Fruit fly (Drosophila melanogaster) whole organism, embryonic: ENCODE data around the gene H2.0.

ENCODE experiments used
- Asciz ChIP-seq: fragments of 200-800 bp; sonication (Bioruptor generic); optimal IDR thresholded peaks from 2 replicates; lab custom pipeline; 2017; ENCODE audit warnings: missing biosample characterization, mild to moderate bottlenecking, missing genetic modification characterization, missing genetic modification reagents
- BtbVII ChIP-seq: fragments of 200-800 bp; sonication (Bioruptor generic); optimal IDR thresholded peaks from 3 replicates; lab custom pipeline; 2017; ENCODE audit warnings: missing biosample characterization, mild to moderate bottlenecking, missing genetic modification characterization
- CG12071 ChIP-seq: fragments of 200-800 bp; sonication (Bioruptor generic); optimal IDR thresholded peaks from 3 replicates; lab custom pipeline; 2018; ENCODE audit warnings: missing biosample characterization, mild to moderate bottlenecking, missing genetic modification characterization
- CG12299 ChIP-seq: fragments of 200-800 bp; sonication (Bioruptor generic); optimal IDR thresholded peaks from 2 replicates; lab custom pipeline; 2018; ENCODE audit warnings: missing biosample characterization, mild to moderate bottlenecking, missing genetic modification characterization
- CG1233 ChIP-seq: fragments of 200-800 bp; sonication (Bioruptor generic); optimal IDR thresholded peaks from 4 replicates; lab custom pipeline; 2018; ENCODE audit warnings: missing biosample characterization, mild to moderate bottlenecking, missing genetic modification characterization
- CG12769 ChIP-seq: fragments of 200-800 bp; sonication (Bioruptor generic); optimal IDR thresholded peaks from 2 replicates; lab custom pipeline; 2019; ENCODE audit warnings: missing biosample characterization, mild to moderate bottlenecking, missing genetic modification characterization, moderate library complexity
- CG13296 ChIP-seq: fragments of 200-800 bp; sonication (Bioruptor generic); optimal IDR thresholded peaks from 3 replicates; lab custom pipeline; 2018; ENCODE audit warnings: missing biosample characterization, mild to moderate bottlenecking, missing genetic modification characterization
- CG15269 ChIP-seq: fragments of 200-800 bp; sonication (Bioruptor generic); optimal IDR thresholded peaks from 2 replicates; lab custom pipeline; 2018; ENCODE audit warnings: missing biosample characterization, mild to moderate bottlenecking, missing genetic modification characterization, moderate library complexity
- CG18599 ChIP-seq: fragments of 200-800 bp; sonication (Bioruptor generic); optimal IDR thresholded peaks from 3 replicates; lab custom pipeline; 2017; ENCODE audit warnings: missing biosample characterization, missing genetic modification characterization, mild to moderate bottlenecking, moderate library complexity, missing genetic modification reagents
- CG2120 ChIP-seq: fragments of 200-800 bp; sonication (Bioruptor generic); optimal IDR thresholded peaks from 3 replicates; lab custom pipeline; 2016; ENCODE audit warnings: missing biosample characterization, missing genetic modification characterization
- CG3281 ChIP-seq: fragments of 200-800 bp; sonication (Bioruptor generic); optimal IDR thresholded peaks from 3 replicates; lab custom pipeline; 2017; ENCODE audit warnings: missing biosample characterization, mild to moderate bottlenecking, missing genetic modification characterization
- CG4730 ChIP-seq: fragments of 200-800 bp; sonication (Bioruptor generic); IDR thresholded peaks from 2 replicates; pipeline ENCODE4 v1.3.6; 2022; ENCODE audit warnings: missing biosample characterization, missing genetic modification characterization
- CG5180 ChIP-seq: fragments of 200-800 bp; sonication (Bioruptor generic); optimal IDR thresholded peaks from 3 replicates; lab custom pipeline; 2017; ENCODE audit warnings: missing biosample characterization, missing genetic modification characterization, mild to moderate bottlenecking, moderate library complexity, missing genetic modification reagents
- CG6765 ChIP-seq: fragments of 200-800 bp; sonication (Bioruptor generic); optimal IDR thresholded peaks from 3 replicates; lab custom pipeline; 2017; ENCODE audit warnings: missing biosample characterization, mild to moderate bottlenecking, missing genetic modification characterization
- CG6854 ChIP-seq: fragments of 200-800 bp; sonication (Bioruptor generic); optimal IDR thresholded peaks from 3 replicates; lab custom pipeline; 2017; ENCODE audit warnings: missing biosample characterization, mild to moderate bottlenecking, missing genetic modification characterization
- CG7786 ChIP-seq: fragments of 200-800 bp; sonication (Bioruptor generic); optimal IDR thresholded peaks from 2 replicates; lab custom pipeline; 2016; ENCODE audit warnings: missing biosample characterization, missing genetic modification characterization
- CG8089 ChIP-seq: fragments of 200-800 bp; sonication (Bioruptor generic); optimal IDR thresholded peaks from 3 replicates; lab custom pipeline; 2016; ENCODE audit warnings: missing biosample characterization, missing genetic modification characterization
- CG8281 ChIP-seq: fragments of 200-800 bp; sonication (Bioruptor generic); optimal IDR thresholded peaks from 2 replicates; lab custom pipeline; 2018; ENCODE audit warnings: missing biosample characterization, mild to moderate bottlenecking, missing genetic modification characterization, moderate library complexity
- CG8359 ChIP-seq: fragments of 200-800 bp; sonication (Bioruptor generic); optimal IDR thresholded peaks from 2 replicates; lab custom pipeline; 2017; ENCODE audit warnings: missing biosample characterization, mild to moderate bottlenecking, missing genetic modification characterization, borderline replicate concordance
- CG8388 ChIP-seq: fragments of 200-800 bp; sonication (Bioruptor generic); optimal IDR thresholded peaks from 2 replicates; lab custom pipeline; 2019; ENCODE audit warnings: missing biosample characterization, mild to moderate bottlenecking, missing genetic modification characterization, moderate library complexity
- Dad ChIP-seq: fragments of 200-800 bp; sonication (Bioruptor generic); optimal IDR thresholded peaks from 3 replicates; lab custom pipeline; 2016; ENCODE audit warnings: missing biosample characterization, missing genetic modification characterization
- Deaf1 ChIP-seq: fragments of 200-800 bp; optimal IDR thresholded peaks from 3 replicates; lab custom pipeline; 2019; ENCODE audit warnings: missing biosample characterization, mild to moderate bottlenecking, missing genetic modification characterization, moderate library complexity
- ERR ChIP-seq: fragments of 200-800 bp; sonication (Bioruptor generic); optimal IDR thresholded peaks from 2 replicates; lab custom pipeline; 2016; ENCODE audit warnings: missing biosample characterization, missing genetic modification characterization
- Eip74EF ChIP-seq, 2 experiments: fragments of 200-800 bp in 1 of 2; fragments of >200 bp in 1 of 2; sonication (Bioruptor generic) in 1 of 2; optimal IDR thresholded peaks; 2 replicates each; lab custom pipeline; 2017 to 2019; ENCODE audit warnings: missing biosample characterization in 2 of 2, missing genetic modification characterization in 2 of 2, mild to moderate bottlenecking in 1 of 2, moderate library complexity in 1 of 2
- HLHmδ ChIP-seq: fragments of 200-800 bp; sonication (Bioruptor generic); optimal IDR thresholded peaks from 2 replicates; lab custom pipeline; 2018; ENCODE audit warnings: missing biosample characterization, mild to moderate bottlenecking, missing genetic modification characterization, moderate library complexity
- HmgZ ChIP-seq: fragments of 200-800 bp; sonication (Bioruptor generic); optimal IDR thresholded peaks from 2 replicates; lab custom pipeline; 2018; ENCODE audit warnings: missing biosample characterization, mild to moderate bottlenecking, missing genetic modification characterization
- Kr ChIP-seq: fragments of 200-800 bp; sonication (Bioruptor generic); optimal IDR thresholded peaks from 2 replicates; lab custom pipeline; 2017; ENCODE audit warnings: missing biosample characterization, mild to moderate bottlenecking, missing genetic modification characterization
- Lhr ChIP-seq: fragments of 200-800 bp; sonication (Bioruptor generic); optimal IDR thresholded peaks from 3 replicates; lab custom pipeline; 2017; ENCODE audit warnings: mild to moderate bottlenecking, missing biosample characterization, missing genetic modification reagents, missing genetic modification characterization
- Meics ChIP-seq: fragments of 200-800 bp; sonication (Bioruptor generic); optimal IDR thresholded peaks from 2 replicates; lab custom pipeline; 2017; ENCODE audit warnings: missing biosample characterization, mild to moderate bottlenecking, missing genetic modification characterization
- Pdp1 ChIP-seq, 2 experiments: fragments of 200-800 bp; sonication (Bioruptor generic); optimal IDR thresholded peaks; 3 replicates each; lab custom pipeline; 2016; ENCODE audit warnings: missing biosample characterization in 2 of 2, missing genetic modification characterization in 2 of 2, mild to moderate bottlenecking in 1 of 2, moderate library complexity in 1 of 2
- Sin3A ChIP-seq: fragments of >200 bp; optimal IDR thresholded peaks from 2 replicates; lab custom pipeline; 2018
- Stat92E ChIP-seq, 3 experiments: fragments of >200 bp in 2 of 3; fragments of 200-800 bp in 1 of 3; sonication (Bioruptor generic) in 1 of 3; optimal IDR thresholded peaks; 2 replicates each; lab custom pipeline; 2017 to 2019; ENCODE audit warnings: missing biosample characterization in 3 of 3, missing genetic modification characterization in 3 of 3, mild to moderate bottlenecking in 1 of 3, moderate library complexity in 1 of 3
- Trl ChIP-seq, 3 experiments: fragments of >200 bp in 2 of 3; fragments of 200-800 bp in 1 of 3; sonication (Bioruptor generic) in 1 of 3; optimal IDR thresholded peaks; 2 replicates in 1 of 3; 3 replicates in 2 of 3; lab custom pipeline; 2016 to 2017; ENCODE audit warnings: missing biosample characterization in 1 of 3, missing genetic modification characterization in 1 of 3
- YL-1 ChIP-seq: fragments of 200-800 bp; sonication (Bioruptor generic); optimal IDR thresholded peaks from 3 replicates; lab custom pipeline; 2017; ENCODE audit warnings: missing biosample characterization, mild to moderate bottlenecking, missing genetic modification characterization
- bcd ChIP-seq: fragments of 200-800 bp; sonication (Bioruptor generic); optimal IDR thresholded peaks from 2 replicates; lab custom pipeline; 2017; ENCODE audit warnings: missing biosample characterization, mild to moderate bottlenecking, missing genetic modification characterization
- cwo ChIP-seq: fragments of 200-800 bp; sonication (Bioruptor generic); optimal IDR thresholded peaks from 3 replicates; lab custom pipeline; 2017; ENCODE audit warnings: missing biosample characterization, missing genetic modification characterization, mild to moderate bottlenecking, moderate library complexity, missing genetic modification reagents
- gsb ChIP-seq: fragments of 200-800 bp; sonication (Bioruptor generic); IDR thresholded peaks from 2 replicates; pipeline ENCODE4 v1.3.6; 2022; ENCODE audit warnings: missing biosample characterization, missing genetic modification characterization
- gsb-n ChIP-seq: fragments of 200-800 bp; sonication (Bioruptor generic); optimal IDR thresholded peaks from 3 replicates; lab custom pipeline; 2018; ENCODE audit warnings: missing biosample characterization, mild to moderate bottlenecking, missing genetic modification characterization
- her ChIP-seq: fragments of 200-800 bp; sonication (Bioruptor generic); optimal IDR thresholded peaks from 2 replicates; lab custom pipeline; 2016; ENCODE audit warnings: missing biosample characterization, missing genetic modification characterization
- lilli ChIP-seq: fragments of 200-800 bp; sonication (Bioruptor generic); optimal IDR thresholded peaks from 3 replicates; lab custom pipeline; 2016; ENCODE audit warnings: missing biosample characterization, missing genetic modification characterization
- nom ChIP-seq: fragments of 200-800 bp; sonication (Bioruptor generic); optimal IDR thresholded peaks from 2 replicates; lab custom pipeline; 2017; ENCODE audit warnings: missing biosample characterization, missing genetic modification characterization, mild to moderate bottlenecking, moderate library complexity, missing genetic modification reagents
- sob ChIP-seq: fragments of 200-800 bp; sonication (Bioruptor generic); IDR thresholded peaks from 2 replicates; pipeline ENCODE4 v1.3.6; 2022; ENCODE audit warnings: missing biosample characterization, missing genetic modification characterization
- sug ChIP-seq: fragments of 200-800 bp; optimal IDR thresholded peaks from 2 replicates; lab custom pipeline; 2019; ENCODE audit warnings: missing biosample characterization, mild to moderate bottlenecking, missing genetic modification characterization, moderate library complexity
- usp ChIP-seq: fragments of >200 bp; optimal IDR thresholded peaks from 2 replicates; lab custom pipeline; 2017; ENCODE audit warnings: missing biosample characterization, missing genetic modification characterization
- vvl ChIP-seq: fragments of 200-800 bp; sonication (Bioruptor generic); IDR thresholded peaks from 2 replicates; pipeline ENCODE4 v1.3.6; 2022; ENCODE audit warnings: missing biosample characterization, missing genetic modification characterization
- zf30C ChIP-seq: fragments of 200-800 bp; sonication (Bioruptor generic); optimal IDR thresholded peaks from 3 replicates; lab custom pipeline; 2018; ENCODE audit warnings: missing biosample characterization, mild to moderate bottlenecking, missing genetic modification characterization

Gene H2.0

DNA sequence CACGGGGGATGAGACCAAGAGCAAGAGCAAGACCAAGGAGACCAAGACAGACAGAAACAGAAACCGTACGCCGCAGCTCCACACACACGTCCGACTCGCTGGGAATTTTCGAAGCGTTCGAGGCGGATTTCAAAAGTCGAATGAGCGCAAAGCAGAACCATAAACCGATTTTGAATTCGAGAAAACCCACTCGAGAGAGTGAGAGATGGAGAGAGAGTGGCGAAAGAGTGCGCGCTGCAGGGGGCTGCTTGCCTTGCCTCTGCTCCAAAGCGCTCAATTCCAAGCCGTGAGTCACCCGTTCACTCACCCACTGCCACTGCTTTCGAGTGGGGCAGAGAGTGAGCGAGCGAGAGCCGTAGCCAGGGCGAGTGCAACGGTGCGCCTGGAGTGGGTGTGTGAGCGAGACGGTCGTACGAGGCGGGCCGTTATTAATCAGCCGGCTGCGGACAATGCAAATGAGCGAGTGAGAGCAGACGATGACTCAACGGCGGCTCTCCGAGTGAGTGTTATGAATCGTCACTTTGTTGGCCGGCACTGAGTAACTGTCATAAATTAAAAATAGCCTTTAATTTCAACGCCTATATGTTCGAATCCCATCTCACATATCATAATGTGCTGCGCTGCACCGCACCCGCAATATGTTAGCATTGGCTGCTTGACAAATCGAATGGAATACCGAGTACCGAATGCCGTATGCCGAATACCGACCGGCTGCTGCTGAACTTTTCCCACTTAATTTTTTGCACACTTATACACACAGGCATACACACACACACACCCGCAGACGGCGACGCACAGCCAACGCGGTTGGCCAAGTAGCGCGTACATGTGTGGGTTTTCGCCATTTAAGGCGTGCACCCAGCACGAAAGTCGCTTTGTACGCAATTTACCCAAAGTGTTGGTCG lies 39.0 kb downstream of the H2.0 start (continued):
- TF ChIP-seq Meics (peak; percentile 23), Stat92E (GFP tag; optimal IDR thresholded peaks at IDR 0.05; lab: Kevin White, UChicago) (peak in 1 of 3 experiments; percentile 79), usp (no peak), Pdp1 (GFP tag; optimal IDR thresholded peaks at IDR 0.05; lab: Kevin White, UChicago) (peak in 1 of 2 experiments; percentile 19), CG8281 (tag; lab: Kevin White, UChicago) (no peak), sug (tag; lab: Kevin White, UChicago) (peak; percentile 99), bcd (GFP tag; lab: Kevin White, UChicago) (no peak), CG4730 (GFP tag; lab: Robert Waterston, UW) (no peak), nom (GFP tag; lab: Kevin White, UChicago) (peak; percentile 85), BtbVII (GFP tag; lab: Kevin White, UChicago) (peak; percentile 73), lilli (GFP tag; lab: Kevin White, UChicago) (peak; percentile 9), vvl (no peak), HLHmδ (peak; percentile 83), CG3281 (GFP tag; lab: Kevin White, UChicago) (peak; percentile 34), CG12769 (tag; lab: Kevin White, UChicago) (peak; percentile 23), CG15269 (tag; lab: Kevin White, UChicago) (peak; percentile 4), CG6765 (peak; percentile 80), CG12071 (GFP tag; lab: Kevin White, UChicago) (peak; percentile 68), ERR (GFP tag; lab: Kevin White, UChicago) (peak; percentile 50), Eip74EF (GFP tag; optimal IDR thresholded peaks at IDR 0.05; lab: Kevin White, UChicago) (peak in 1 of 2 experiments; percentile 62), Asciz (GFP tag; lab: Kevin White, UChicago) (peak; percentile 31), Trl (optimal IDR thresholded peaks at IDR 0.05; lab: Kevin White, UChicago) (peak; percentile 97 to 98), Trl (GFP tag; optimal IDR thresholded peaks at IDR 0.05; lab: Kevin White, UChicago) (peak; percentile 62), CG5180 (peak; percentile 13), sob (GFP tag; lab: Robert Waterston, UW) (no peak), CG8388 (GFP tag; lab: Kevin White, UChicago) (peak; percentile 9), CG8359 (GFP tag; lab: Kevin White, UChicago) (peak; percentile 12), CG18599 (GFP tag; lab: Kevin White, UChicago) (peak; percentile 67), Sin3A (peak; percentile 3), Lhr (GFP tag; lab: Kevin White, UChicago) (no peak), zf30C (GFP tag; lab: Kevin White, UChicago) (peak; percentile 26), gsb (GFP tag; lab: Robert Waterston, UW) (no peak), CG2120 (GFP tag; lab: Kevin White, UChicago) (peak; percentile 17), cwo (peak; percentile 33), CG12299 (peak; percentile 64), Deaf1 (tag; lab: Kevin White, UChicago) (peak; percentile 51), CG13296 (GFP tag; lab: Kevin White, UChicago) (peak; percentile 53), CG8089 (GFP tag; lab: Kevin White, UChicago) (no peak), gsb-n (tag; lab: Kevin White, UChicago) (peak; percentile 5), CG6854 (GFP tag; lab: Kevin White, UChicago) (peak; percentile 65), her (peak; percentile 65), Dad (GFP tag; lab: Kevin White, UChicago) (peak; percentile 21), Kr (no peak), CG7786 (GFP tag; lab: Kevin White, UChicago) (no peak), CG1233 (GFP tag; lab: Kevin White, UChicago) (peak; percentile 37), HmgZ (peak; percentile 31), YL-1 (GFP tag; lab: Kevin White, UChicago) (peak; percentile 23)
